Fruit fly (Drosophila melanogaster) whole organism, embryonic: Measurements from ENCODE around the gene et.

Experiments used
- Ada2b ChIP-seq: fragments of 200-800 bp; sonication (Bioruptor generic); IDR thresholded peaks from 2 replicates; pipeline ENCODE4 v1.3.6; 2022; ENCODE audit warnings: missing biosample characterization, missing genetic modification characterization
- Atf-2 ChIP-seq: fragments of 200-800 bp; sonication (Bioruptor generic); optimal IDR thresholded peaks from 2 replicates; lab custom pipeline; 2016; ENCODE audit warnings: missing biosample characterization, missing genetic modification characterization
- B-H1 ChIP-seq: fragments of 200-800 bp; sonication (Bioruptor generic); IDR thresholded peaks from 3 replicates; pipeline ENCODE4 v1.3.6; 2022; ENCODE audit warnings: missing biosample characterization, missing genetic modification characterization
- Bteb2 ChIP-seq: fragments of 200-800 bp; sonication (Bioruptor generic); optimal IDR thresholded peaks from 2 replicates; lab custom pipeline; 2016; ENCODE audit warnings: missing biosample characterization, missing genetic modification characterization
- CG1024 ChIP-seq: fragments of 200-800 bp; sonication (Bioruptor generic); IDR thresholded peaks from 2 replicates; pipeline ENCODE4 v1.3.6; 2022; ENCODE audit warnings: missing biosample characterization, missing genetic modification characterization
- CG10565 ChIP-seq: fragments of 200-800 bp; sonication (Bioruptor generic); optimal IDR thresholded peaks from 3 replicates; lab custom pipeline; 2016; ENCODE audit warnings: missing biosample characterization, mild to moderate bottlenecking, missing genetic modification characterization
- CG10979 ChIP-seq: fragments of 200-800 bp; sonication (Bioruptor generic); optimal IDR thresholded peaks from 2 replicates; lab custom pipeline; 2018; ENCODE audit warnings: missing biosample characterization, mild to moderate bottlenecking, missing genetic modification characterization, moderate library complexity
- CG11247 ChIP-seq: fragments of 200-800 bp; sonication (Bioruptor generic); IDR thresholded peaks from 2 replicates; pipeline ENCODE4 v1.3.6; 2022; ENCODE audit warnings: missing biosample characterization, missing genetic modification characterization
- CG11696 ChIP-seq: fragments of 200-800 bp; sonication (Bioruptor generic); IDR thresholded peaks from 2 replicates; pipeline ENCODE4 v1.3.6; 2022; ENCODE audit warnings: missing biosample characterization, missing genetic modification characterization
- CG13775 ChIP-seq: fragments of 200-800 bp; sonication (Bioruptor generic); optimal IDR thresholded peaks from 3 replicates; lab custom pipeline; 2017; ENCODE audit warnings: missing biosample characterization, mild to moderate bottlenecking, missing genetic modification characterization
- CG13894 ChIP-seq: fragments of 200-800 bp; sonication (Bioruptor generic); optimal IDR thresholded peaks from 3 replicates; lab custom pipeline; 2018; ENCODE audit warnings: missing biosample characterization, mild to moderate bottlenecking, missing genetic modification characterization, moderate library complexity
- CG14667 ChIP-seq: fragments of 200-800 bp; sonication (Bioruptor generic); IDR thresholded peaks from 2 replicates; pipeline ENCODE4 v1.3.6; 2022; ENCODE audit warnings: missing biosample characterization, missing genetic modification characterization
- CG1529 ChIP-seq: fragments of 200-800 bp; sonication (Bioruptor generic); optimal IDR thresholded peaks from 3 replicates; lab custom pipeline; 2018; ENCODE audit warnings: missing biosample characterization, missing genetic modification characterization
- CG1603 ChIP-seq: fragments of 200-800 bp; sonication (Bioruptor generic); optimal IDR thresholded peaks from 2 replicates; lab custom pipeline; 2019; ENCODE audit warnings: missing biosample characterization, mild to moderate bottlenecking, missing genetic modification characterization, moderate library complexity
- CG1647 ChIP-seq: fragments of 200-800 bp; sonication (Bioruptor generic); optimal IDR thresholded peaks from 3 replicates; lab custom pipeline; 2016; ENCODE audit warnings: missing biosample characterization, missing genetic modification characterization
- CG17361 ChIP-seq: fragments of 200-800 bp; sonication (Bioruptor generic); IDR thresholded peaks from 3 replicates; pipeline ENCODE4 v1.3.6; 2022; ENCODE audit warnings: missing biosample characterization, missing genetic modification characterization
- CG1792 ChIP-seq: fragments of 200-800 bp; sonication (Bioruptor generic); optimal IDR thresholded peaks from 2 replicates; lab custom pipeline; 2016; ENCODE audit warnings: missing biosample characterization, missing genetic modification characterization
- CG18619 ChIP-seq: fragments of 200-800 bp; sonication (Bioruptor generic); optimal IDR thresholded peaks from 3 replicates; lab custom pipeline; 2017; ENCODE audit warnings: missing biosample characterization, mild to moderate bottlenecking, missing genetic modification characterization
- CG2129 ChIP-seq: fragments of 200-800 bp; sonication (Bioruptor generic); IDR thresholded peaks from 2 replicates; pipeline ENCODE4 v1.3.6; 2022; ENCODE audit warnings: missing biosample characterization, missing genetic modification characterization; ENCODE audit not compliant: partially characterized antibody
- CG2202 ChIP-seq: fragments of 200-800 bp; sonication (Bioruptor generic); optimal IDR thresholded peaks from 2 replicates; lab custom pipeline; 2018; ENCODE audit warnings: missing biosample characterization, mild to moderate bottlenecking, missing genetic modification characterization
- CG2678 ChIP-seq: fragments of 200-800 bp; sonication (Bioruptor generic); optimal IDR thresholded peaks from 3 replicates; lab custom pipeline; 2019; ENCODE audit warnings: missing biosample characterization, mild to moderate bottlenecking, missing genetic modification characterization, moderate library complexity
- CG31388 ChIP-seq: fragments of 200-800 bp; sonication (Bioruptor generic); optimal IDR thresholded peaks from 2 replicates; lab custom pipeline; 2016; ENCODE audit warnings: missing biosample characterization, missing genetic modification characterization
- CG3163 ChIP-seq: fragments of 200-800 bp; sonication (Bioruptor generic); optimal IDR thresholded peaks from 3 replicates; lab custom pipeline; 2016; ENCODE audit warnings: missing biosample characterization, missing genetic modification characterization
- CG33213 ChIP-seq: fragments of 200-800 bp; sonication (Bioruptor generic); optimal IDR thresholded peaks from 3 replicates; lab custom pipeline; 2016; ENCODE audit warnings: missing biosample characterization, missing genetic modification characterization
- CG3726 ChIP-seq: fragments of 200-800 bp; sonication (Bioruptor generic); IDR thresholded peaks from 3 replicates; pipeline ENCODE4, ENCODE4 v1.3.6; 2022; ENCODE audit warnings: missing biosample characterization, missing genetic modification characterization
- CG3847 ChIP-seq: fragments of 200-800 bp; sonication (Bioruptor generic); IDR thresholded peaks from 2 replicates; pipeline ENCODE4 v1.3.6; 2022; ENCODE audit warnings: missing biosample characterization, missing genetic modification characterization
- CG8281 ChIP-seq: fragments of 200-800 bp; sonication (Bioruptor generic); optimal IDR thresholded peaks from 2 replicates; lab custom pipeline; 2018; ENCODE audit warnings: missing biosample characterization, mild to moderate bottlenecking, missing genetic modification characterization, moderate library complexity
- CG8944 ChIP-seq: fragments of 200-800 bp; sonication (Bioruptor generic); optimal IDR thresholded peaks from 3 replicates; lab custom pipeline; 2016; ENCODE audit warnings: missing biosample characterization, missing genetic modification characterization
- Dbx ChIP-seq: fragments of 200-800 bp; sonication (Bioruptor generic); IDR thresholded peaks from 3 replicates; pipeline ENCODE4 v1.3.6; 2022; ENCODE audit warnings: missing biosample characterization, missing genetic modification characterization
- Gug ChIP-seq: fragments of 200-800 bp; sonication (Bioruptor generic); IDR thresholded peaks from 4 replicates; pipeline ENCODE4 v1.3.6; 2022; ENCODE audit warnings: missing biosample characterization, missing genetic modification characterization
- Kr ChIP-seq: fragments of 200-800 bp; sonication (Bioruptor generic); optimal IDR thresholded peaks from 2 replicates; lab custom pipeline; 2017; ENCODE audit warnings: missing biosample characterization, mild to moderate bottlenecking, missing genetic modification characterization
- MTF-1 ChIP-seq: fragments of 200-800 bp; sonication (Bioruptor generic); optimal IDR thresholded peaks from 2 replicates; lab custom pipeline; 2018; ENCODE audit warnings: missing biosample characterization, mild to moderate bottlenecking, missing genetic modification characterization, borderline replicate concordance
- Oli ChIP-seq: fragments of 200-800 bp; sonication (Bioruptor generic); optimal IDR thresholded peaks from 2 replicates; lab custom pipeline; 2018; ENCODE audit warnings: missing biosample characterization, mild to moderate bottlenecking, missing genetic modification characterization, moderate library complexity
- Xrp1 ChIP-seq: fragments of 200-800 bp; sonication (Bioruptor generic); IDR thresholded peaks from 2 replicates; pipeline ENCODE4 v1.3.6; 2022; ENCODE audit warnings: missing biosample characterization, missing genetic modification characterization
- ara ChIP-seq: fragments of 200-800 bp; sonication (Bioruptor generic); IDR thresholded peaks from 2 replicates; pipeline ENCODE4 v1.3.6; 2022; ENCODE audit warnings: missing biosample characterization, missing genetic modification characterization
- ato ChIP-seq: fragments of 200-800 bp; sonication (Bioruptor generic); IDR thresholded peaks from 2 replicates; pipeline ENCODE4 v1.3.6; 2022; ENCODE audit warnings: missing biosample characterization, missing genetic modification characterization; ENCODE audit not compliant: partially characterized antibody
- bbx ChIP-seq: fragments of 200-800 bp; sonication (Bioruptor generic); IDR thresholded peaks from 2 replicates; pipeline ENCODE4 v1.3.6; 2022; ENCODE audit warnings: missing biosample characterization, missing genetic modification characterization; ENCODE audit not compliant: partially characterized antibody
- cad ChIP-seq: fragments of >200 bp; optimal IDR thresholded peaks from 2 replicates; lab custom pipeline; 2017; ENCODE audit warnings: missing biosample characterization, missing genetic modification characterization
- cato ChIP-seq: fragments of 200-800 bp; sonication (Bioruptor generic); optimal IDR thresholded peaks from 2 replicates; lab custom pipeline; 2016; ENCODE audit warnings: missing biosample characterization, missing genetic modification characterization, borderline replicate concordance
- caup ChIP-seq: fragments of 200-800 bp; sonication (Bioruptor generic); optimal IDR thresholded peaks from 3 replicates; lab custom pipeline; 2017; ENCODE audit warnings: missing biosample characterization, mild to moderate bottlenecking, missing genetic modification characterization, moderate library complexity; ENCODE audit not compliant: severe bottlenecking
- danr ChIP-seq: fragments of 200-800 bp; sonication (Bioruptor generic); IDR thresholded peaks from 2 replicates; pipeline ENCODE4 v1.3.6; 2022; ENCODE audit warnings: missing biosample characterization, missing genetic modification characterization
- en ChIP-seq: fragments of 200-800 bp; sonication (Bioruptor generic); optimal IDR thresholded peaks from 2 replicates; lab custom pipeline; 2016; ENCODE audit warnings: missing biosample characterization, missing genetic modification characterization
- eve ChIP-seq, 2 experiments: fragments of >200 bp; optimal IDR thresholded peaks; 2 replicates each; lab custom pipeline; 2017; ENCODE audit warnings: missing biosample characterization in 2 of 2, missing genetic modification characterization in 2 of 2
- hbn ChIP-seq: fragments of 200-800 bp; sonication (Bioruptor generic); IDR thresholded peaks from 2 replicates; pipeline ENCODE4 v1.3.6; 2022; ENCODE audit warnings: missing biosample characterization, missing genetic modification characterization; ENCODE audit not compliant: partially characterized antibody
- pita ChIP-seq: fragments of 200-800 bp; sonication (Bioruptor generic); optimal IDR thresholded peaks from 2 replicates; lab custom pipeline; 2017; ENCODE audit warnings: missing biosample characterization, mild to moderate bottlenecking, missing genetic modification characterization
- tap ChIP-seq: fragments of 200-800 bp; optimal IDR thresholded peaks from 3 replicates; lab custom pipeline; 2019; ENCODE audit warnings: missing biosample characterization, mild to moderate bottlenecking, missing genetic modification characterization, moderate library complexity
- tgo ChIP-seq: fragments of 200-800 bp; sonication (Bioruptor generic); IDR thresholded peaks from 3 replicates; pipeline ENCODE4 v1.3.6; 2022; ENCODE audit warnings: missing biosample characterization, missing genetic modification characterization
- toy ChIP-seq: fragments of 200-800 bp; sonication (Bioruptor generic); IDR thresholded peaks from 2 replicates; pipeline ENCODE4 v1.3.6; 2022; ENCODE audit warnings: missing biosample characterization, missing genetic modification characterization
- ttk ChIP-seq: fragments of 200-800 bp; sonication (Bioruptor generic); IDR thresholded peaks from 2 replicates; pipeline ENCODE4 v2.1.2; 2022; ENCODE audit warnings: missing biosample characterization, missing genetic modification characterization
- tup ChIP-seq: fragments of 200-800 bp; sonication (Bioruptor generic); optimal IDR thresholded peaks from 2 replicates; lab custom pipeline; 2016; ENCODE audit warnings: missing biosample characterization, mild to moderate bottlenecking, missing genetic modification characterization, moderate library complexity

et gene

DNA sequence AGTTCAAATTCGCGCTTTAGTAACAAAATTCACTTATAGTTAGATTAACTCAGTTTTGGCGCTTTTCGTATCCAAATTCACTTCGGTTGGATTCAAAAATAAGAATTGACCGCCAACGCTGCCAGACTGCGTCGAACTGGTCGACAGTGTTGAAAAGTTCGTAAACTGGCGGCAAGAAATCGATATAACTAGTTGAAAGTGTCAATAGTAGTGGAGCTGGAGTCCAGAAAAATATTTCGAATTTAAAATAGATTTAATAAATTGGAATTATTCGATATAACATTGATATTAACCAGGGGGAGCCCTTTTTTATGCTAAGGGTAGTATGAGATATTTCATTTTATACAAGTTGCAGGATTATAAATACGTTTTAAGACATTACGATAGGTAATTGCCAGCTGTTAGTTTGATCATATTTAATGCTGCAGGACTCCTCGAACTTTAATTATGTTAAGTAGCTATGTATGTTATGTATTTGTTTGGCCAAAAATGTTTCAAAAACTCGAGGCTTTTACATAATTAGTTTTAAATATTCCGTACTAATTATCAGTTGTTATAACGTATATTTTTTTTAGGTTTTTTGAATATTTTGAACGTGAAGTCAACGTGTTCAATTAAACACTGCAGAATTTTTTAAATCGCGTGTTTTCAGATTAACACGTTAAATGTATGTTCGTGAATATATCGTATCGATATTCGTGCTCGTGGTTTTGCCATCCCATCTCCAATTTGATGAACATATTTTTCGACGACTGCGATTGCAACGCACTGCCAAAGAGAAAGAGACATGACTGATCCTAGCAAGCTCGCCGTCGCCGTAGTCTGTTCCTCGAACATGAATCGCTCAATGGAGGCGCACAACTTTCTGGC lies 11.6 kb downstream of the et start, which contains the start of the genes CG14223 and Ssu72:
TSS of gene CG14223 (minus strand) at position 113 of the 870 bp plus-strand sequence.
TSS of gene Ssu72 (plus strand) at position 703 of the 870 bp plus-strand sequence.
- TF ChIP-seq CG3163 (GFP tag; lab: Kevin White, UChicago) (no peak), Dbx (no peak), bbx (peak; percentile 83), CG11247 (no peak), CG11696 (GFP tag; lab: Robert Waterston, UW) (no peak), en (no peak), CG1792 (GFP tag; lab: Kevin White, UChicago) (no peak), Gug (0 out of 4 replicates have a peak, but pooled peaks have one; percentile 13), CG14667 (GFP tag; lab: Robert Waterston, UW) (no peak), CG3726 (GFP tag; lab: Robert Waterston, UW) (no peak), CG1603 (tag; lab: Kevin White, UChicago) (peak; percentile 45), Atf-2 (no peak), B-H1 (GFP tag; lab: Robert Waterston, UW) (no peak), Ada2b (GFP tag; lab: Robert Waterston, UW) (no peak), MTF-1 (no peak), Kr (GFP tag; lab: Kevin White, UChicago) (no peak), ttk (no peak), ato (GFP tag; lab: Robert Waterston, UW) (peak; percentile 64), CG31388 (GFP tag; lab: Kevin White, UChicago) (no peak), CG13894 (tag; lab: Kevin White, UChicago) (no peak), tgo (GFP tag; lab: Robert Waterston, UW) (no peak), tap (tag; lab: Kevin White, UChicago) (no peak), CG2678 (tag; lab: Kevin White, UChicago) (no peak), CG18619 (GFP tag; lab: Kevin White, UChicago) (no peak), CG8944 (GFP tag; lab: Kevin White, UChicago) (no peak), Xrp1 (GFP tag; lab: Robert Waterston, UW) (no peak), pita (no peak), CG33213 (GFP tag; lab: Kevin White, UChicago) (no peak), Bteb2 (no peak), CG10565 (GFP tag; lab: Kevin White, UChicago) (no peak), cato (GFP tag; lab: Kevin White, UChicago) (no peak), CG8281 (no peak), CG10979 (no peak), hbn (GFP tag; lab: Robert Waterston, UW) (peak; percentile 73), tup (no peak), CG2202 (tag; lab: Kevin White, UChicago) (no peak), CG3847 (GFP tag; lab: Robert Waterston, UW) (peak; percentile 95), CG1529 (GFP tag; lab: Kevin White, UChicago) (no peak), CG1024 (GFP tag; lab: Robert Waterston, UW) (no peak), CG17361 (GFP tag; lab: Robert Waterston, UW) (no peak; the same call in 2 of the 3 replicates), caup (GFP tag; lab: Kevin White, UChicago) (no peak), danr (no peak), CG13775 (no peak), CG1647 (GFP tag; lab: Kevin White, UChicago) (peak; percentile 14), cad (GFP tag; lab: Kevin White, UChicago) (no peak), Oli (tag; lab: Kevin White, UChicago) (no peak), toy (GFP tag; lab: Robert Waterston, UW) (no peak), CG2129 (GFP tag; lab: Robert Waterston, UW) (peak; percentile 71), ara (GFP tag; lab: Robert Waterston, UW) (no peak), eve (GFP tag; optimal IDR thresholded peaks at IDR 0.05; lab: Kevin White, UChicago) (no peak)
